Fruit fly (Drosophila melanogaster) whole organism, embryonic: Measurements from ENCODE around the gene CG9497.

Experiments used
- CG10543 ChIP-seq: fragments of 200-800 bp; sonication (Bioruptor generic); optimal IDR thresholded peaks from 3 replicates; lab custom pipeline; 2017; ENCODE audit warnings: missing biosample characterization, mild to moderate bottlenecking, missing genetic modification characterization, moderate library complexity
- CG10654 ChIP-seq: fragments of 200-800 bp; sonication (Bioruptor generic); optimal IDR thresholded peaks from 2 replicates; lab custom pipeline; 2016; ENCODE audit warnings: missing biosample characterization, missing genetic modification characterization
- CG10979 ChIP-seq: fragments of 200-800 bp; sonication (Bioruptor generic); optimal IDR thresholded peaks from 2 replicates; lab custom pipeline; 2018; ENCODE audit warnings: missing biosample characterization, mild to moderate bottlenecking, missing genetic modification characterization, moderate library complexity
- CG11695 ChIP-seq: fragments of 200-800 bp; sonication (Bioruptor generic); IDR thresholded peaks from 3 replicates; pipeline ENCODE4 v1.3.6; 2022; ENCODE audit warnings: missing biosample characterization, missing genetic modification characterization
- CG12155 ChIP-seq: fragments of 200-800 bp; sonication (Bioruptor generic); optimal IDR thresholded peaks from 3 replicates; lab custom pipeline; 2016; ENCODE audit warnings: missing biosample characterization, missing genetic modification characterization
- CG12219 ChIP-seq: fragments of 200-800 bp; sonication (Bioruptor generic); optimal IDR thresholded peaks from 3 replicates; lab custom pipeline; 2018; ENCODE audit warnings: missing biosample characterization, mild to moderate bottlenecking, missing genetic modification characterization
- CG13123 ChIP-seq: fragments of 200-800 bp; sonication (Bioruptor generic); optimal IDR thresholded peaks from 2 replicates; lab custom pipeline; 2016; ENCODE audit warnings: missing biosample characterization, missing genetic modification characterization
- CG15073 ChIP-seq: fragments of 200-800 bp; sonication (Bioruptor generic); optimal IDR thresholded peaks from 2 replicates; lab custom pipeline; 2016; ENCODE audit warnings: missing biosample characterization, missing genetic modification characterization
- CG16863 ChIP-seq: fragments of 200-800 bp; sonication (Bioruptor generic); optimal IDR thresholded peaks from 3 replicates; lab custom pipeline; 2016; ENCODE audit warnings: missing biosample characterization, missing genetic modification characterization
- CG17568 ChIP-seq: fragments of 200-800 bp; sonication (Bioruptor generic); optimal IDR thresholded peaks from 2 replicates; lab custom pipeline; 2018; ENCODE audit warnings: missing biosample characterization, mild to moderate bottlenecking, missing genetic modification characterization, moderate library complexity
- CG17829 ChIP-seq: fragments of 200-800 bp; optimal IDR thresholded peaks from 2 replicates; lab custom pipeline; 2019; ENCODE audit warnings: missing biosample characterization, mild to moderate bottlenecking, missing genetic modification characterization, moderate library complexity
- CG1832 ChIP-seq: fragments of 200-800 bp; sonication (Bioruptor generic); optimal IDR thresholded peaks from 2 replicates; lab custom pipeline; 2017; ENCODE audit warnings: missing biosample characterization, mild to moderate bottlenecking, missing genetic modification characterization, inconsistent platforms
- CG2678 ChIP-seq: fragments of 200-800 bp; sonication (Bioruptor generic); optimal IDR thresholded peaks from 3 replicates; lab custom pipeline; 2019; ENCODE audit warnings: missing biosample characterization, mild to moderate bottlenecking, missing genetic modification characterization, moderate library complexity
- CG3281 ChIP-seq: fragments of 200-800 bp; sonication (Bioruptor generic); optimal IDR thresholded peaks from 3 replicates; lab custom pipeline; 2017; ENCODE audit warnings: missing biosample characterization, mild to moderate bottlenecking, missing genetic modification characterization
- CG3726 ChIP-seq: fragments of 200-800 bp; sonication (Bioruptor generic); IDR thresholded peaks from 3 replicates; pipeline ENCODE4, ENCODE4 v1.3.6; 2022; ENCODE audit warnings: missing biosample characterization, missing genetic modification characterization
- CG7839 ChIP-seq: fragments of 200-800 bp; sonication (Bioruptor generic); optimal IDR thresholded peaks from 3 replicates; lab custom pipeline; 2018; ENCODE audit warnings: missing biosample characterization, mild to moderate bottlenecking, missing genetic modification characterization, moderate library complexity
- CG7928 ChIP-seq: fragments of 200-800 bp; sonication (Bioruptor generic); optimal IDR thresholded peaks from 2 replicates; lab custom pipeline; 2017; ENCODE audit warnings: missing biosample characterization, mild to moderate bottlenecking, missing genetic modification characterization
- CG8388 ChIP-seq: fragments of 200-800 bp; sonication (Bioruptor generic); optimal IDR thresholded peaks from 2 replicates; lab custom pipeline; 2019; ENCODE audit warnings: missing biosample characterization, mild to moderate bottlenecking, missing genetic modification characterization, moderate library complexity
- CG9215 ChIP-seq: fragments of 200-800 bp; sonication (Bioruptor generic); IDR thresholded peaks from 2 replicates; pipeline ENCODE4 v1.3.6; 2022; ENCODE audit warnings: missing biosample characterization, missing genetic modification characterization
- Deaf1 ChIP-seq: fragments of 200-800 bp; optimal IDR thresholded peaks from 3 replicates; lab custom pipeline; 2019; ENCODE audit warnings: missing biosample characterization, mild to moderate bottlenecking, missing genetic modification characterization, moderate library complexity
- Dll ChIP-seq: fragments of 200-800 bp; sonication (Bioruptor generic); IDR thresholded peaks from 4 replicates; pipeline ENCODE4 v1.3.6; 2022; ENCODE audit warnings: missing biosample characterization, missing genetic modification characterization; ENCODE audit not compliant: partially characterized antibody
- H2.0 ChIP-seq: fragments of 200-800 bp; sonication (Bioruptor generic); IDR thresholded peaks from 2 replicates; pipeline ENCODE4 v1.3.6; 2022; ENCODE audit warnings: missing biosample characterization, missing genetic modification characterization
- Hey ChIP-seq: fragments of 200-800 bp; sonication (Bioruptor generic); optimal IDR thresholded peaks from 3 replicates; lab custom pipeline; 2018; ENCODE audit warnings: missing biosample characterization, mild to moderate bottlenecking, missing genetic modification characterization
- Hmr ChIP-seq: fragments of 200-800 bp; sonication (Bioruptor generic); optimal IDR thresholded peaks from 3 replicates; lab custom pipeline; 2017; ENCODE audit warnings: mild to moderate bottlenecking, missing biosample characterization, missing genetic modification reagents, missing genetic modification characterization
- Lhr ChIP-seq: fragments of 200-800 bp; sonication (Bioruptor generic); optimal IDR thresholded peaks from 3 replicates; lab custom pipeline; 2017; ENCODE audit warnings: mild to moderate bottlenecking, missing biosample characterization, missing genetic modification reagents, missing genetic modification characterization
- Lim3 ChIP-seq: fragments of 200-800 bp; sonication (Bioruptor generic); IDR thresholded peaks from 2 replicates; pipeline ENCODE4 v1.3.6; 2022; ENCODE audit warnings: missing biosample characterization, missing genetic modification characterization
- Med ChIP-seq: fragments of 200-800 bp; sonication (Bioruptor generic); peaks from one replicate; lab custom pipeline; 2016; ENCODE audit warnings: missing biosample characterization, missing genetic modification characterization, mild to moderate bottlenecking, inconsistent platforms, moderate library complexity
- Nf-YA ChIP-seq: fragments of 200-800 bp; sonication (Bioruptor generic); IDR thresholded peaks from 2 replicates; pipeline ENCODE4 v1.3.6; 2022; ENCODE audit warnings: missing biosample characterization, missing genetic modification characterization
- Sin3A ChIP-seq: fragments of >200 bp; optimal IDR thresholded peaks from 2 replicates; lab custom pipeline; 2018
- Xrp1 ChIP-seq: fragments of 200-800 bp; sonication (Bioruptor generic); IDR thresholded peaks from 2 replicates; pipeline ENCODE4 v1.3.6; 2022; ENCODE audit warnings: missing biosample characterization, missing genetic modification characterization
- YL-1 ChIP-seq: fragments of 200-800 bp; sonication (Bioruptor generic); optimal IDR thresholded peaks from 3 replicates; lab custom pipeline; 2017; ENCODE audit warnings: missing biosample characterization, mild to moderate bottlenecking, missing genetic modification characterization
- cato ChIP-seq: fragments of 200-800 bp; sonication (Bioruptor generic); optimal IDR thresholded peaks from 2 replicates; lab custom pipeline; 2016; ENCODE audit warnings: missing biosample characterization, missing genetic modification characterization, borderline replicate concordance
- cwo ChIP-seq: fragments of 200-800 bp; sonication (Bioruptor generic); optimal IDR thresholded peaks from 3 replicates; lab custom pipeline; 2017; ENCODE audit warnings: missing biosample characterization, missing genetic modification characterization, mild to moderate bottlenecking, moderate library complexity, missing genetic modification reagents
- eyg ChIP-seq: fragments of 200-800 bp; sonication (Bioruptor generic); optimal IDR thresholded peaks from 3 replicates; lab custom pipeline; 2016; ENCODE audit warnings: missing biosample characterization, missing genetic modification characterization
- fru ChIP-seq: fragments of >200 bp; optimal IDR thresholded peaks from 2 replicates; lab custom pipeline; 2017
- gce ChIP-seq: fragments of 200-800 bp; sonication (Bioruptor generic); IDR thresholded peaks from 3 replicates; pipeline ENCODE4 v1.3.6; 2022; ENCODE audit warnings: missing biosample characterization, missing genetic modification characterization
- gro ChIP-seq: fragments of 200-800 bp; sonication (Bioruptor generic); optimal IDR thresholded peaks from 2 replicates; lab custom pipeline; 2016; ENCODE audit warnings: missing biosample characterization, missing genetic modification characterization
- gsb-n ChIP-seq: fragments of 200-800 bp; sonication (Bioruptor generic); optimal IDR thresholded peaks from 3 replicates; lab custom pipeline; 2018; ENCODE audit warnings: missing biosample characterization, mild to moderate bottlenecking, missing genetic modification characterization
- hth ChIP-seq: fragments of >200 bp; optimal IDR thresholded peaks from 2 replicates; lab custom pipeline; 2017; ENCODE audit warnings: inconsistent platforms
- kah ChIP-seq: fragments of 200-800 bp; sonication (Bioruptor generic); optimal IDR thresholded peaks from 2 replicates; lab custom pipeline; 2018; ENCODE audit warnings: missing biosample characterization, mild to moderate bottlenecking, missing genetic modification characterization
- onecut ChIP-seq: fragments of 200-800 bp; sonication (Bioruptor generic); IDR thresholded peaks from 2 replicates; pipeline ENCODE4 v1.3.6; 2022; ENCODE audit warnings: missing biosample characterization, missing genetic modification characterization
- pfk ChIP-seq: fragments of 200-800 bp; sonication (Bioruptor generic); optimal IDR thresholded peaks from 2 replicates; lab custom pipeline; 2018; ENCODE audit warnings: missing biosample characterization, mild to moderate bottlenecking, missing genetic modification characterization, moderate library complexity
- run ChIP-seq: fragments of 200-800 bp; sonication (Bioruptor generic); optimal IDR thresholded peaks from 3 replicates; lab custom pipeline; 2018; ENCODE audit warnings: missing biosample characterization, mild to moderate bottlenecking, missing genetic modification characterization
- sd ChIP-seq: fragments of 200-800 bp; sonication (Bioruptor generic); optimal IDR thresholded peaks from 3 replicates; lab custom pipeline; 2018; ENCODE audit warnings: missing biosample characterization, mild to moderate bottlenecking, missing genetic modification characterization, moderate library complexity
- sisA ChIP-seq: fragments of 200-800 bp; sonication (Bioruptor generic); IDR thresholded peaks from 2 replicates; pipeline ENCODE4 v1.3.6; 2022; ENCODE audit warnings: missing biosample characterization, missing genetic modification characterization
- sna ChIP-seq: fragments of 200-800 bp; sonication (Bioruptor generic); IDR thresholded peaks from 2 replicates; pipeline ENCODE4 v1.3.6; 2022; ENCODE audit warnings: missing biosample characterization, missing genetic modification characterization; ENCODE audit not compliant: partially characterized antibody
- ttk ChIP-seq: fragments of 200-800 bp; sonication (Bioruptor generic); IDR thresholded peaks from 2 replicates; pipeline ENCODE4 v2.1.2; 2022; ENCODE audit warnings: missing biosample characterization, missing genetic modification characterization
- unpg ChIP-seq: fragments of 200-800 bp; sonication (Bioruptor generic); optimal IDR thresholded peaks from 3 replicates; lab custom pipeline; 2018; ENCODE audit warnings: missing biosample characterization, mild to moderate bottlenecking, missing genetic modification characterization, moderate library complexity
- vfl ChIP-seq: fragments of 200-800 bp; sonication (Bioruptor generic); optimal IDR thresholded peaks from 2 replicates; lab custom pipeline; 2016; ENCODE audit warnings: missing biosample characterization, missing genetic modification characterization

Gene CG9497

dm6 chr2L:6350984-6351808 lies 3.0 kb upstream of the CG9497 start, which contains the start of gene CG9498 (continued):
- TF ChIP-seq sisA: peak; percentile 52
- no peak for TF ChIP-seq Nf-YA (GFP tag; lab: Robert Waterston, UW)
- TF ChIP-seq Dll (GFP tag; lab: Robert Waterston, UW): no peak
- TF ChIP-seq Hmr: peak; percentile 97
- TF ChIP-seq Lhr (GFP tag; lab: Kevin White, UChicago): no peak
- TF ChIP-seq Hey: no peak
- peak; percentile 48 for TF ChIP-seq CG10654 (GFP tag; lab: Kevin White, UChicago)
- peak; percentile 96 for TF ChIP-seq CG3281 (GFP tag; lab: Kevin White, UChicago)
- TF ChIP-seq CG1832 (GFP tag; lab: Kevin White, UChicago): no peak
- no peak for TF ChIP-seq CG13123
- peak; percentile 57 for TF ChIP-seq kah (GFP tag; lab: Kevin White, UChicago)
- TF ChIP-seq hth (lab: Kevin White, UChicago): no peak
- no peak for TF ChIP-seq gro (GFP tag; lab: Kevin White, UChicago)
- no peak for TF ChIP-seq sna (GFP tag; lab: Robert Waterston, UW)
- no peak for TF ChIP-seq Sin3A (lab: Kevin White, UChicago)
- TF ChIP-seq CG8388 (GFP tag; lab: Kevin White, UChicago): peak; percentile 60
- TF ChIP-seq cwo (GFP tag; lab: Kevin White, UChicago): peak; percentile 75
- peak; percentile 35 for TF ChIP-seq sd (tag; lab: Kevin White, UChicago)
- peak; percentile 96 for TF ChIP-seq CG11695 (GFP tag; lab: Robert Waterston, UW)
- TF ChIP-seq ttk (GFP tag; lab: Robert Waterston, UW): peak; percentile 62
- peak; percentile 18 for TF ChIP-seq YL-1
- TF ChIP-seq fru: no peak
- peak; percentile 62 for TF ChIP-seq CG10979 (tag; lab: Kevin White, UChicago)
- peak; percentile 52 for TF ChIP-seq CG7928 (GFP tag; lab: Kevin White, UChicago)
- peak; percentile 93 for TF ChIP-seq CG7839 (tag; lab: Kevin White, UChicago)
- 0 out of 3 replicates have a peak, but pooled peaks have one; percentile 49 for TF ChIP-seq CG3726 (GFP tag; lab: Robert Waterston, UW)
- TF ChIP-seq CG10543 (GFP tag; lab: Kevin White, UChicago): peak; percentile 69
- TF ChIP-seq CG17568 (GFP tag; lab: Kevin White, UChicago): no peak
- 0 out of 3 replicates have a peak, but pooled peaks have one; percentile 21 for TF ChIP-seq gce (GFP tag; lab: Robert Waterston, UW)
- peak; percentile 14 for TF ChIP-seq vfl (GFP tag; lab: Kevin White, UChicago)
- no peak for TF ChIP-seq H2.0 (GFP tag; lab: Robert Waterston, UW)
- peak; percentile 66 for TF ChIP-seq CG12155 (GFP tag; lab: Kevin White, UChicago)
- TF ChIP-seq CG12219 (GFP tag; lab: Kevin White, UChicago): peak; percentile 23
- TF ChIP-seq CG17829 (tag; lab: Kevin White, UChicago): peak; percentile 82
- TF ChIP-seq CG16863 (GFP tag; lab: Kevin White, UChicago): no peak
- TF ChIP-seq gsb-n (tag; lab: Kevin White, UChicago): no peak
- peak; percentile 73 for TF ChIP-seq Med (GFP tag; lab: Kevin White, UChicago)
- TF ChIP-seq pfk (GFP tag; lab: Kevin White, UChicago): no peak
- no peak for TF ChIP-seq eyg
- peak; percentile 85 for TF ChIP-seq unpg (GFP tag; lab: Kevin White, UChicago)
- TF ChIP-seq run (tag; lab: Kevin White, UChicago): peak; percentile 71
- peak; percentile 97 for TF ChIP-seq CG2678 (tag; lab: Kevin White, UChicago)
- peak; percentile 56 for TF ChIP-seq Deaf1
- no peak for TF ChIP-seq CG15073 (GFP tag; lab: Kevin White, UChicago)
- TF ChIP-seq cato: no peak
- TF ChIP-seq Lim3 (GFP tag; lab: Robert Waterston, UW): no peak; the same call in 1 of the 2 replicates
- TF ChIP-seq Xrp1 (GFP tag; lab: Robert Waterston, UW): peak; percentile 67
- TF ChIP-seq onecut: 0 out of 2 replicates have a peak, but pooled peaks have one; percentile 13
- peak; percentile 86 for TF ChIP-seq CG9215 (GFP tag; lab: Robert Waterston, UW)
